Worm (Caenorhabditis elegans) whole organism, L1 larva: ENCODE data around the gene copg-1.

ENCODE experiments used
- ceh-82 ChIP-seq, 3 experiments: fragments of 150-350 bp in 1 of 3; sonication (generic microtip) in 2 of 3; optimal IDR thresholded peaks; 2 replicates each; lab custom pipeline; 2014 to 2017; ENCODE audit warnings: missing biosample characterization in 3 of 3, missing genetic modification characterization in 3 of 3
- dpl-1 ChIP-seq, 3 experiments: fragments of 150-350 bp in 2 of 3; sonication (generic microtip) in 1 of 3; optimal IDR thresholded peaks; 2 replicates each; lab custom pipeline; 2014 to 2017; ENCODE audit warnings: missing biosample characterization in 3 of 3, missing genetic modification characterization in 3 of 3, missing genetic modification reagents in 3 of 3
- elt-3 ChIP-seq, 6 experiments: fragments of 150-350 bp in 1 of 6; sonication (generic microtip); optimal IDR thresholded peaks; 2 replicates each; lab custom pipeline; 2017 to 2018; ENCODE audit warnings: missing biosample characterization in 6 of 6, missing genetic modification characterization in 6 of 6, inconsistent platforms in 1 of 6
- lsy-2 ChIP-seq, 2 experiments: fragments of 150-350 bp; optimal IDR thresholded peaks; 2 replicates each; lab custom pipeline; 2014; ENCODE audit warnings: missing biosample characterization in 2 of 2, missing genetic modification characterization in 2 of 2
- mdl-1 ChIP-seq, 2 experiments: fragments of 150-350 bp; optimal IDR thresholded peaks; 2 replicates each; lab custom pipeline; 2014 to 2017; ENCODE audit warnings: missing biosample characterization in 2 of 2, missing genetic modification characterization in 2 of 2, inconsistent platforms in 1 of 2
- nhr-11 ChIP-seq: fragments of 150-350 bp; optimal IDR thresholded peaks from 2 replicates; lab custom pipeline; 2014; ENCODE audit warnings: missing biosample characterization, missing genetic modification characterization
- nhr-237 ChIP-seq: fragments of 150-350 bp; optimal IDR thresholded peaks from 2 replicates; lab custom pipeline; 2014; ENCODE audit warnings: missing biosample characterization, missing genetic modification characterization
- nhr-77 ChIP-seq: fragments of 150-350 bp; optimal IDR thresholded peaks from 2 replicates; lab custom pipeline; 2014; ENCODE audit warnings: missing biosample characterization, missing genetic modification characterization
- pqm-1 ChIP-seq: sonication (generic microtip); optimal IDR thresholded peaks from 3 replicates; lab custom pipeline; 2017; ENCODE audit warnings: missing biosample characterization, missing genetic modification characterization
- snpc-4 ChIP-seq: fragments of 150-350 bp; optimal IDR thresholded peaks from 2 replicates; lab custom pipeline; 2014; ENCODE audit warnings: missing biosample characterization, missing genetic modification characterization
- unc-62 ChIP-seq: fragments of 150-350 bp; optimal IDR thresholded peaks from 2 replicates; lab custom pipeline; 2014; ENCODE audit warnings: missing biosample characterization, missing genetic modification reagents, missing genetic modification characterization
- xbp-1 ChIP-seq: sonication (generic microtip); optimal IDR thresholded peaks from 2 replicates; lab custom pipeline; 2016; ENCODE audit warnings: missing genetic modification characterization, missing compliant biosample characterization

DNA sequence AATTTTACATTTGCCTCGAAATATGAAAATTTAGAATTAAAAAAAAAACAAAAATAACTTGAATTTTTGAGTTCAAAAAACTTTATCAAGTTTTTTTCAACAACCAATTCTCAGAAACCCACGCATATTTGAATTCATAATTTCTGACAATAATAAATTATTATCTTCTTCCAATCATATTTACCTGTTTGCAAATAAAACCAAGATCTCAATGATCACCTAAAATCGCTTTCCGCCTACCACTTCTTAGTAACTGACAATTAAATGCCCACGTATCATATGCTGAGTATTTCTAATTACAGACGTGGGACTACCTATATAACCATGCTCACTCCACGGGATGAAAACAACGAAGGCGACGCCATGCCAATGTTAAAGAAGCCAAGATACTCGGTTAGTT is 10.0 kb downstream of the copg-1 start, which contains the start of gene pps-1:
- TF ChIP-seq nhr-77 (tag; lab: Kevin White, UChicago) (no peak), xbp-1 (no peak), elt-3 (tag; optimal IDR thresholded peaks at IDR 0.05; lab: Kevin White, UChicago) (no peak), ceh-82 (tag; optimal IDR thresholded peaks at IDR 0.05; lab: Kevin White, UChicago) (no peak), nhr-237 (tag; lab: Kevin White, UChicago) (no peak), dpl-1 (GFP tag; optimal IDR thresholded peaks at IDR 0.05; lab: Kevin White, UChicago) (no peak), mdl-1 (tag; optimal IDR thresholded peaks at IDR 0.05; lab: Kevin White, UChicago) (no peak), unc-62 (GFP tag; lab: Kevin White, UChicago) (no peak), nhr-11 (no peak), snpc-4 (no peak), pqm-1 (tag; lab: Kevin White, UChicago) (no peak), lsy-2 (tag; optimal IDR thresholded peaks at IDR 0.05; lab: Kevin White, UChicago) (no peak)
